Fruit fly (Drosophila melanogaster) whole organism, embryonic: ENCODE results near the gene CG42718.

Source experiments
- ATbp ChIP-seq: fragments of 200-800 bp; sonication (Bioruptor generic); optimal IDR thresholded peaks from 2 replicates; lab custom pipeline; 2017; ENCODE audit warnings: missing biosample characterization, mild to moderate bottlenecking, missing genetic modification characterization, missing genetic modification reagents
- Abd-B ChIP-seq: fragments of 200-800 bp; sonication (Bioruptor generic); optimal IDR thresholded peaks from 2 replicates; lab custom pipeline; 2018; ENCODE audit warnings: missing biosample characterization, mild to moderate bottlenecking, missing genetic modification characterization, moderate library complexity
- CG11560 ChIP-seq: fragments of 200-800 bp; sonication (Bioruptor generic); IDR thresholded peaks from 3 replicates; pipeline ENCODE4 v1.3.6; 2022; ENCODE audit warnings: missing biosample characterization, missing genetic modification characterization
- CG12659 ChIP-seq: fragments of 200-800 bp; sonication (Bioruptor generic); optimal IDR thresholded peaks from 3 replicates; lab custom pipeline; 2017; ENCODE audit warnings: mild to moderate bottlenecking, missing biosample characterization, missing genetic modification reagents, missing genetic modification characterization
- CG14050 ChIP-seq: fragments of 200-800 bp; sonication (Bioruptor generic); IDR thresholded peaks from 3 replicates; pipeline ENCODE4 v1.3.6; 2022; ENCODE audit warnings: missing biosample characterization, missing genetic modification characterization
- CG1647 ChIP-seq: fragments of 200-800 bp; sonication (Bioruptor generic); optimal IDR thresholded peaks from 3 replicates; lab custom pipeline; 2016; ENCODE audit warnings: missing biosample characterization, missing genetic modification characterization
- CG17912 ChIP-seq: fragments of 200-800 bp; sonication (Bioruptor generic); optimal IDR thresholded peaks from 2 replicates; lab custom pipeline; 2018; ENCODE audit warnings: missing biosample characterization, mild to moderate bottlenecking, missing genetic modification characterization
- CG1832 ChIP-seq: fragments of 200-800 bp; sonication (Bioruptor generic); optimal IDR thresholded peaks from 2 replicates; lab custom pipeline; 2017; ENCODE audit warnings: missing biosample characterization, mild to moderate bottlenecking, missing genetic modification characterization, inconsistent platforms
- CG2712 ChIP-seq: fragments of 200-800 bp; optimal IDR thresholded peaks from 3 replicates; lab custom pipeline; 2019; ENCODE audit warnings: missing biosample characterization, mild to moderate bottlenecking, missing genetic modification characterization, moderate library complexity
- CG33213 ChIP-seq: fragments of 200-800 bp; sonication (Bioruptor generic); optimal IDR thresholded peaks from 3 replicates; lab custom pipeline; 2016; ENCODE audit warnings: missing biosample characterization, missing genetic modification characterization
- CG34422 ChIP-seq: fragments of 200-800 bp; sonication (Bioruptor generic); IDR thresholded peaks from 3 replicates; pipeline ENCODE4 v1.3.6; 2022; ENCODE audit warnings: missing biosample characterization, missing genetic modification characterization
- CG6175 ChIP-seq: fragments of 200-800 bp; sonication (Bioruptor generic); IDR thresholded peaks from 3 replicates; pipeline ENCODE4 v1.3.6; 2022; ENCODE audit warnings: missing biosample characterization, missing genetic modification characterization
- CG7271 ChIP-seq: fragments of 200-800 bp; sonication (Bioruptor generic); optimal IDR thresholded peaks from 2 replicates; lab custom pipeline; 2018; ENCODE audit warnings: missing biosample characterization, mild to moderate bottlenecking, missing genetic modification characterization, moderate library complexity
- CG8281 ChIP-seq: fragments of 200-800 bp; sonication (Bioruptor generic); optimal IDR thresholded peaks from 2 replicates; lab custom pipeline; 2018; ENCODE audit warnings: missing biosample characterization, mild to moderate bottlenecking, missing genetic modification characterization, moderate library complexity
- CG9727 ChIP-seq: fragments of 200-800 bp; sonication (Bioruptor generic); optimal IDR thresholded peaks from 3 replicates; lab custom pipeline; 2017; ENCODE audit warnings: missing biosample characterization, mild to moderate bottlenecking, missing genetic modification characterization
- CG9932 ChIP-seq: fragments of 200-800 bp; sonication (Bioruptor generic); IDR thresholded peaks from 2 replicates; pipeline ENCODE4 v1.3.6; 2022; ENCODE audit warnings: missing biosample characterization, missing genetic modification characterization
- Doc2 ChIP-seq: fragments of 200-800 bp; sonication (Bioruptor generic); IDR thresholded peaks from 2 replicates; pipeline ENCODE4 v1.3.6; 2022; ENCODE audit warnings: missing biosample characterization, missing genetic modification characterization
- Fer1 ChIP-seq: fragments of 200-800 bp; sonication (Bioruptor generic); optimal IDR thresholded peaks from 2 replicates; lab custom pipeline; 2017; ENCODE audit warnings: missing biosample characterization, mild to moderate bottlenecking, missing genetic modification characterization
- GATAe ChIP-seq: fragments of 200-800 bp; sonication (Bioruptor generic); conservative IDR thresholded peaks from 2 replicates; pipeline ENCODE4 v1.3.6; 2022; ENCODE audit warnings: missing biosample characterization, missing genetic modification characterization
- HLH4C ChIP-seq: fragments of 200-800 bp; sonication (Bioruptor generic); IDR thresholded peaks from 3 replicates; pipeline ENCODE4 v1.3.6; 2022; ENCODE audit warnings: missing biosample characterization, missing genetic modification characterization; ENCODE audit not compliant: partially characterized antibody
- HLH54F ChIP-seq: fragments of 200-800 bp; sonication (Bioruptor generic); optimal IDR thresholded peaks from 3 replicates; lab custom pipeline; 2016; ENCODE audit warnings: missing biosample characterization, missing genetic modification characterization
- Hand ChIP-seq: fragments of 200-800 bp; sonication (Bioruptor generic); optimal IDR thresholded peaks from 2 replicates; lab custom pipeline; 2017; ENCODE audit warnings: mild to moderate bottlenecking, missing biosample characterization, missing genetic modification reagents, missing genetic modification characterization
- MBD-R2 ChIP-seq: fragments of 200-800 bp; sonication (Bioruptor generic); IDR thresholded peaks from 2 replicates; pipeline ENCODE4 v1.3.6; 2022; ENCODE audit warnings: missing biosample characterization, missing genetic modification characterization
- Max ChIP-seq: fragments of 200-800 bp; sonication (Bioruptor generic); optimal IDR thresholded peaks from 2 replicates; lab custom pipeline; 2016; ENCODE audit warnings: missing biosample characterization, mild to moderate bottlenecking, missing genetic modification characterization
- NC2α ChIP-seq: fragments of 200-800 bp; sonication (Bioruptor generic); optimal IDR thresholded peaks from 2 replicates; lab custom pipeline; 2016; ENCODE audit warnings: missing biosample characterization, missing genetic modification characterization
- Neu2 ChIP-seq: fragments of 200-800 bp; sonication (Bioruptor generic); optimal IDR thresholded peaks from 3 replicates; lab custom pipeline; 2016; ENCODE audit warnings: missing biosample characterization, missing genetic modification characterization, borderline replicate concordance
- Rfx ChIP-seq: fragments of 200-800 bp; sonication (Bioruptor generic); IDR thresholded peaks from 2 replicates; pipeline ENCODE4 v1.3.6; 2022; ENCODE audit warnings: missing biosample characterization, missing genetic modification characterization
- bcd ChIP-seq: fragments of 200-800 bp; sonication (Bioruptor generic); optimal IDR thresholded peaks from 2 replicates; lab custom pipeline; 2017; ENCODE audit warnings: missing biosample characterization, mild to moderate bottlenecking, missing genetic modification characterization
- btn ChIP-seq: fragments of 200-800 bp; sonication (Bioruptor generic); optimal IDR thresholded peaks from 2 replicates; lab custom pipeline; 2016; ENCODE audit warnings: missing biosample characterization, missing genetic modification characterization
- corto ChIP-seq: fragments of 200-800 bp; sonication (Bioruptor generic); optimal IDR thresholded peaks from 2 replicates; lab custom pipeline; 2016; ENCODE audit warnings: missing biosample characterization, mild to moderate bottlenecking, missing genetic modification characterization, moderate library complexity
- crc ChIP-seq: fragments of 200-800 bp; sonication (Bioruptor generic); optimal IDR thresholded peaks from 2 replicates; lab custom pipeline; 2016; ENCODE audit warnings: missing biosample characterization, missing genetic modification characterization
- dm ChIP-seq: fragments of 200-800 bp; sonication (Bioruptor generic); optimal IDR thresholded peaks from 3 replicates; lab custom pipeline; 2016; ENCODE audit warnings: missing biosample characterization, missing genetic modification characterization
- dpn ChIP-seq, 2 experiments: fragments of 200-800 bp; sonication (Bioruptor generic); optimal IDR thresholded peaks; 3 replicates each; lab custom pipeline; 2016; ENCODE audit warnings: missing biosample characterization in 2 of 2, missing genetic modification characterization in 2 of 2
- esg ChIP-seq: fragments of 200-800 bp; sonication (Bioruptor generic); conservative IDR thresholded peaks from 2 replicates; pipeline ENCODE4 v1.3.6; 2022; ENCODE audit warnings: missing biosample characterization, missing genetic modification characterization
- ham ChIP-seq: fragments of 200-800 bp; sonication (Bioruptor generic); IDR thresholded peaks from 2 replicates; pipeline ENCODE4 v1.3.6; 2022; ENCODE audit warnings: missing biosample characterization, missing genetic modification characterization
- klu ChIP-seq: fragments of 200-800 bp; sonication (Bioruptor generic); IDR thresholded peaks from 2 replicates; pipeline ENCODE4 v1.3.6; 2022; ENCODE audit warnings: missing biosample characterization, missing genetic modification characterization
- lmd ChIP-seq: fragments of 200-800 bp; sonication (Bioruptor generic); IDR thresholded peaks from 2 replicates; pipeline ENCODE4 v1.3.6; 2022; ENCODE audit warnings: missing biosample characterization, missing genetic modification characterization
- nom ChIP-seq: fragments of 200-800 bp; sonication (Bioruptor generic); optimal IDR thresholded peaks from 2 replicates; lab custom pipeline; 2017; ENCODE audit warnings: missing biosample characterization, missing genetic modification characterization, mild to moderate bottlenecking, moderate library complexity, missing genetic modification reagents
- odd ChIP-seq: fragments of 200-800 bp; sonication (Bioruptor generic); optimal IDR thresholded peaks from 2 replicates; lab custom pipeline; 2017; ENCODE audit warnings: missing biosample characterization, mild to moderate bottlenecking, missing genetic modification characterization
- onecut ChIP-seq: fragments of 200-800 bp; sonication (Bioruptor generic); IDR thresholded peaks from 2 replicates; pipeline ENCODE4 v1.3.6; 2022; ENCODE audit warnings: missing biosample characterization, missing genetic modification characterization
- org-1 ChIP-seq: fragments of 200-800 bp; sonication (Bioruptor generic); optimal IDR thresholded peaks from 2 replicates; lab custom pipeline; 2017; ENCODE audit warnings: missing biosample characterization, missing genetic modification characterization
- pb ChIP-seq: fragments of 200-800 bp; sonication (Bioruptor generic); optimal IDR thresholded peaks from 3 replicates; lab custom pipeline; 2016; ENCODE audit warnings: missing biosample characterization, missing genetic modification characterization
- psq ChIP-seq: fragments of 200-800 bp; sonication (Bioruptor generic); optimal IDR thresholded peaks from 2 replicates; lab custom pipeline; 2017; ENCODE audit warnings: missing biosample characterization, missing genetic modification characterization
- ranshi ChIP-seq: fragments of 200-800 bp; sonication (Bioruptor generic); IDR thresholded peaks from 2 replicates; pipeline ENCODE4 v1.3.6; 2022; ENCODE audit warnings: missing biosample characterization, missing genetic modification characterization
- repo ChIP-seq: fragments of 200-800 bp; sonication (Bioruptor generic); optimal IDR thresholded peaks from 2 replicates; lab custom pipeline; 2016; ENCODE audit warnings: missing biosample characterization, missing genetic modification characterization
- sima ChIP-seq: fragments of 200-800 bp; sonication (Bioruptor generic); optimal IDR thresholded peaks from 2 replicates; lab custom pipeline; 2016; ENCODE audit warnings: missing biosample characterization, missing genetic modification characterization
- sisA ChIP-seq: fragments of 200-800 bp; sonication (Bioruptor generic); IDR thresholded peaks from 2 replicates; pipeline ENCODE4 v1.3.6; 2022; ENCODE audit warnings: missing biosample characterization, missing genetic modification characterization
- slou ChIP-seq: fragments of 200-800 bp; sonication (Bioruptor generic); optimal IDR thresholded peaks from 3 replicates; lab custom pipeline; 2016; ENCODE audit warnings: missing biosample characterization, missing genetic modification characterization
- tio ChIP-seq: fragments of 200-800 bp; sonication (Bioruptor generic); optimal IDR thresholded peaks from 2 replicates; lab custom pipeline; 2017; ENCODE audit warnings: missing biosample characterization, missing genetic modification characterization, inconsistent platforms
- tup ChIP-seq: fragments of 200-800 bp; sonication (Bioruptor generic); optimal IDR thresholded peaks from 2 replicates; lab custom pipeline; 2016; ENCODE audit warnings: missing biosample characterization, mild to moderate bottlenecking, missing genetic modification characterization, moderate library complexity
- unc-4 ChIP-seq: fragments of 200-800 bp; sonication (Bioruptor generic); IDR thresholded peaks from 2 replicates; pipeline ENCODE4 v1.3.6; 2022; ENCODE audit warnings: missing biosample characterization, missing genetic modification characterization; ENCODE audit not compliant: partially characterized antibody
- wor ChIP-seq: fragments of 200-800 bp; sonication (Bioruptor generic); IDR thresholded peaks from 2 replicates; pipeline ENCODE4 v1.3.6; 2022; ENCODE audit warnings: missing biosample characterization, missing genetic modification characterization

Gene CG42718

DNA sequence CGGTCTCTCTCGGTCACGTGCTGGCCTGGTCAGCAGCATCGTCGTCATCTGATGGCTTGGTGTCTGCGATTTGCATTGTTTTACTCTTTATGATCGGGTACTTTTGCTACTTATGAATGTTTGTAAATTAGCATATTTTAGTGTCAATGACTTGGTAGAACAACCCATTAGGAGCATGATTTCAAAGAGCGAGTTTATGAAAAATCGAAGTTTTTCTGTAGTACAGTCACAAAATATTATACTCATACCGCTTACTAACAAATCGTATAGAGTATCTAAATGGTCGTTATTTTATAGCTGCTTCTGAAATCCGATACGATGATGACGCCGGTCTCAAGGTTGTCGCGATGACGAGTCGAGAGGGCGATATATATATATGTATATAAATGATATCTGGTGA lies 34.8 kb downstream of the CG42718 start (continued):
- TF ChIP-seq org-1 (no peak), bcd (no peak), Rfx (no peak), CG12659 (GFP tag; lab: Kevin White, UChicago) (peak; percentile 17), btn (no peak), CG17912 (GFP tag; lab: Kevin White, UChicago) (no peak), ATbp (GFP tag; lab: Kevin White, UChicago) (no peak), esg (GFP tag; lab: Robert Waterston, UW) (peak; percentile 27; the same call in 1 of the 2 replicates), CG8281 (no peak), CG34422 (GFP tag; lab: Robert Waterston, UW) (no peak), Neu2 (no peak), CG33213 (GFP tag; lab: Kevin White, UChicago) (no peak), CG2712 (tag; lab: Kevin White, UChicago) (no peak), tup (GFP tag; lab: Kevin White, UChicago) (no peak), corto (GFP tag; lab: Kevin White, UChicago) (no peak), MBD-R2 (no peak), GATAe (GFP tag; lab: Robert Waterston, UW) (no peak), CG1832 (GFP tag; lab: Kevin White, UChicago) (no peak), pb (GFP tag; lab: Kevin White, UChicago) (no peak), crc (GFP tag; lab: Kevin White, UChicago) (no peak), odd (GFP tag; lab: Kevin White, UChicago) (no peak), onecut (GFP tag; lab: Robert Waterston, UW) (no peak), nom (peak; percentile 46), klu (no peak), CG7271 (tag; lab: Kevin White, UChicago) (no peak), sima (GFP tag; lab: Kevin White, UChicago) (no peak), Abd-B (no peak), Doc2 (GFP tag; lab: Robert Waterston, UW) (no peak), CG11560 (tag; lab: Robert Waterston, UW) (no peak), ham (no peak), slou (no peak), unc-4 (no peak), sisA (GFP tag; lab: Robert Waterston, UW) (no peak), ranshi (GFP tag; lab: Robert Waterston, UW) (peak; percentile 24; the same call in 1 of the 2 replicates), Max (no peak), HLH54F (no peak), dpn (GFP tag; optimal IDR thresholded peaks at IDR 0.05; lab: Kevin White, UChicago) (peak in 1 of 2 experiments; percentile 1), HLH4C (no peak), CG9932 (GFP tag; lab: Robert Waterston, UW) (no peak), CG9727 (GFP tag; lab: Kevin White, UChicago) (no peak), repo (GFP tag; lab: Kevin White, UChicago) (no peak), tio (GFP tag; lab: Kevin White, UChicago) (no peak), wor (GFP tag; lab: Robert Waterston, UW) (no peak), CG1647 (no peak), lmd (GFP tag; lab: Robert Waterston, UW) (no peak; the same call in 1 of the 2 replicates), Hand (no peak), Fer1 (GFP tag; lab: Kevin White, UChicago) (no peak), NC2α (no peak), dm (GFP tag; lab: Kevin White, UChicago) (no peak), psq (GFP tag; lab: Kevin White, UChicago) (no peak), CG6175 (GFP tag; lab: Robert Waterston, UW) (no peak), CG14050 (0 out of 3 replicates have a peak, but pooled peaks have one; percentile 17)
